Fruit fly (Drosophila melanogaster) whole organism, embryonic: Measurements from ENCODE around the gene CG42487.

Experiments
- Abd-B ChIP-seq: fragments of 200-800 bp; sonication (Bioruptor generic); optimal IDR thresholded peaks from 2 replicates; lab custom pipeline; 2018; ENCODE audit warnings: missing biosample characterization, mild to moderate bottlenecking, missing genetic modification characterization, moderate library complexity
- Asciz ChIP-seq: fragments of 200-800 bp; sonication (Bioruptor generic); optimal IDR thresholded peaks from 2 replicates; lab custom pipeline; 2017; ENCODE audit warnings: missing biosample characterization, mild to moderate bottlenecking, missing genetic modification characterization, missing genetic modification reagents
- Awh ChIP-seq: fragments of 200-800 bp; sonication (Bioruptor generic); IDR thresholded peaks from 2 replicates; pipeline ENCODE4, ENCODE4 v1.3.6; 2022; ENCODE audit warnings: missing biosample characterization, missing genetic modification characterization
- B-H2 ChIP-seq: fragments of 200-800 bp; sonication (Bioruptor generic); optimal IDR thresholded peaks from 2 replicates; lab custom pipeline; 2018; ENCODE audit warnings: missing biosample characterization, mild to moderate bottlenecking, missing genetic modification characterization
- Bdp1 ChIP-seq: fragments of 200-800 bp; sonication (Bioruptor generic); optimal IDR thresholded peaks from 3 replicates; lab custom pipeline; 2016; ENCODE audit warnings: missing biosample characterization, missing genetic modification characterization
- CG11093 ChIP-seq: fragments of 200-800 bp; sonication (Bioruptor generic); IDR thresholded peaks from 3 replicates; pipeline ENCODE4 v1.3.6; 2022; ENCODE audit warnings: missing biosample characterization, missing genetic modification characterization
- CG12744 ChIP-seq: fragments of 200-800 bp; sonication (Bioruptor generic); optimal IDR thresholded peaks from 2 replicates; lab custom pipeline; 2016; ENCODE audit warnings: missing biosample characterization, missing genetic modification characterization
- CG13296 ChIP-seq: fragments of 200-800 bp; sonication (Bioruptor generic); optimal IDR thresholded peaks from 3 replicates; lab custom pipeline; 2018; ENCODE audit warnings: missing biosample characterization, mild to moderate bottlenecking, missing genetic modification characterization
- CG15514 ChIP-seq: fragments of 200-800 bp; sonication (Bioruptor generic); optimal IDR thresholded peaks from 3 replicates; lab custom pipeline; 2017; ENCODE audit warnings: missing biosample characterization, missing genetic modification characterization, mild to moderate bottlenecking, moderate library complexity, missing genetic modification reagents
- CG16815 ChIP-seq: fragments of 200-800 bp; sonication (Bioruptor generic); optimal IDR thresholded peaks from 3 replicates; lab custom pipeline; 2017; ENCODE audit warnings: missing biosample characterization, mild to moderate bottlenecking, missing genetic modification characterization
- CG17829 ChIP-seq: fragments of 200-800 bp; optimal IDR thresholded peaks from 2 replicates; lab custom pipeline; 2019; ENCODE audit warnings: missing biosample characterization, mild to moderate bottlenecking, missing genetic modification characterization, moderate library complexity
- CG1832 ChIP-seq: fragments of 200-800 bp; sonication (Bioruptor generic); optimal IDR thresholded peaks from 2 replicates; lab custom pipeline; 2017; ENCODE audit warnings: missing biosample characterization, mild to moderate bottlenecking, missing genetic modification characterization, inconsistent platforms
- CG18764 ChIP-seq: fragments of 200-800 bp; sonication (Bioruptor generic); optimal IDR thresholded peaks from 3 replicates; lab custom pipeline; 2016; ENCODE audit warnings: missing biosample characterization, missing genetic modification characterization
- CG2120 ChIP-seq: fragments of 200-800 bp; sonication (Bioruptor generic); optimal IDR thresholded peaks from 3 replicates; lab custom pipeline; 2016; ENCODE audit warnings: missing biosample characterization, missing genetic modification characterization
- CG2199 ChIP-seq: fragments of 200-800 bp; sonication (Bioruptor generic); IDR thresholded peaks from 3 replicates; pipeline ENCODE4 v1.3.6; 2022; ENCODE audit warnings: missing biosample characterization, missing genetic modification characterization
- CG2202 ChIP-seq: fragments of 200-800 bp; sonication (Bioruptor generic); optimal IDR thresholded peaks from 2 replicates; lab custom pipeline; 2018; ENCODE audit warnings: missing biosample characterization, mild to moderate bottlenecking, missing genetic modification characterization
- CG2712 ChIP-seq: fragments of 200-800 bp; optimal IDR thresholded peaks from 3 replicates; lab custom pipeline; 2019; ENCODE audit warnings: missing biosample characterization, mild to moderate bottlenecking, missing genetic modification characterization, moderate library complexity
- CG30431 ChIP-seq: fragments of 200-800 bp; sonication (Bioruptor generic); optimal IDR thresholded peaks from 2 replicates; lab custom pipeline; 2017; ENCODE audit warnings: missing biosample characterization, missing genetic modification characterization
- CG8281 ChIP-seq: fragments of 200-800 bp; sonication (Bioruptor generic); optimal IDR thresholded peaks from 2 replicates; lab custom pipeline; 2018; ENCODE audit warnings: missing biosample characterization, mild to moderate bottlenecking, missing genetic modification characterization, moderate library complexity
- CG8388 ChIP-seq: fragments of 200-800 bp; sonication (Bioruptor generic); optimal IDR thresholded peaks from 2 replicates; lab custom pipeline; 2019; ENCODE audit warnings: missing biosample characterization, mild to moderate bottlenecking, missing genetic modification characterization, moderate library complexity
- CG8765 ChIP-seq: fragments of 200-800 bp; sonication (Bioruptor generic); IDR thresholded peaks from 2 replicates; pipeline ENCODE4 v1.3.6; 2022; ENCODE audit warnings: missing biosample characterization, missing genetic modification characterization
- CG9797 ChIP-seq: fragments of 200-800 bp; sonication (Bioruptor generic); optimal IDR thresholded peaks from 3 replicates; lab custom pipeline; 2018; ENCODE audit warnings: missing biosample characterization, mild to moderate bottlenecking, missing genetic modification characterization
- ERR ChIP-seq: fragments of 200-800 bp; sonication (Bioruptor generic); optimal IDR thresholded peaks from 2 replicates; lab custom pipeline; 2016; ENCODE audit warnings: missing biosample characterization, missing genetic modification characterization
- Ets97D ChIP-seq: fragments of 200-800 bp; sonication (Bioruptor generic); optimal IDR thresholded peaks from 3 replicates; lab custom pipeline; 2016; ENCODE audit warnings: missing biosample characterization, missing genetic modification characterization
- HHEX ChIP-seq: fragments of 200-800 bp; sonication (Bioruptor generic); optimal IDR thresholded peaks from 3 replicates; lab custom pipeline; 2017; ENCODE audit warnings: missing biosample characterization, mild to moderate bottlenecking, missing genetic modification characterization, missing genetic modification reagents
- HmgD ChIP-seq: fragments of 200-800 bp; sonication (Bioruptor generic); optimal IDR thresholded peaks from 3 replicates; lab custom pipeline; 2016; ENCODE audit warnings: missing biosample characterization, missing genetic modification characterization
- Hr78 ChIP-seq, 2 experiments: fragments of 200-800 bp in 1 of 2; fragments of >200 bp in 1 of 2; sonication (Bioruptor generic) in 1 of 2; optimal IDR thresholded peaks; 2 replicates each; lab custom pipeline; 2017 to 2019; ENCODE audit warnings: missing biosample characterization in 2 of 2, missing genetic modification characterization in 2 of 2, mild to moderate bottlenecking in 1 of 2, moderate library complexity in 1 of 2
- Mrtf ChIP-seq: fragments of 200-800 bp; sonication (Bioruptor generic); IDR thresholded peaks from 3 replicates; pipeline ENCODE4 v1.3.6; 2022; ENCODE audit warnings: missing biosample characterization, missing genetic modification characterization
- Myb ChIP-seq: fragments of 200-800 bp; sonication (Bioruptor generic); optimal IDR thresholded peaks from 2 replicates; lab custom pipeline; 2016; ENCODE audit warnings: missing biosample characterization, missing genetic modification characterization
- Opbp ChIP-seq: fragments of 200-800 bp; sonication (Bioruptor generic); IDR thresholded peaks from 3 replicates; pipeline ENCODE4 v1.3.6; 2022; ENCODE audit warnings: missing biosample characterization, missing genetic modification characterization; ENCODE audit not compliant: partially characterized antibody
- Sox102F ChIP-seq: fragments of 200-800 bp; sonication (Bioruptor generic); optimal IDR thresholded peaks from 2 replicates; lab custom pipeline; 2018; ENCODE audit warnings: missing biosample characterization, mild to moderate bottlenecking, missing genetic modification characterization, moderate library complexity
- Xrp1 ChIP-seq: fragments of 200-800 bp; sonication (Bioruptor generic); IDR thresholded peaks from 2 replicates; pipeline ENCODE4 v1.3.6; 2022; ENCODE audit warnings: missing biosample characterization, missing genetic modification characterization
- ash1 ChIP-seq: fragments of 200-800 bp; sonication (Bioruptor generic); optimal IDR thresholded peaks from 2 replicates; lab custom pipeline; 2018; ENCODE audit warnings: missing biosample characterization, mild to moderate bottlenecking, missing genetic modification characterization
- bcd ChIP-seq: fragments of 200-800 bp; sonication (Bioruptor generic); optimal IDR thresholded peaks from 2 replicates; lab custom pipeline; 2017; ENCODE audit warnings: missing biosample characterization, mild to moderate bottlenecking, missing genetic modification characterization
- bigmax ChIP-seq: fragments of 200-800 bp; sonication (Bioruptor generic); optimal IDR thresholded peaks from 2 replicates; lab custom pipeline; 2018; ENCODE audit warnings: missing biosample characterization, mild to moderate bottlenecking, missing genetic modification characterization
- crol ChIP-seq: fragments of 200-800 bp; sonication (Bioruptor generic); IDR thresholded peaks from 2 replicates; pipeline ENCODE4 v1.3.6; 2022; ENCODE audit warnings: missing biosample characterization, missing genetic modification characterization
- dmrt11E ChIP-seq: fragments of 200-800 bp; sonication (Bioruptor generic); optimal IDR thresholded peaks from 3 replicates; lab custom pipeline; 2018; ENCODE audit warnings: missing biosample characterization, mild to moderate bottlenecking, missing genetic modification characterization, moderate library complexity
- eyg ChIP-seq: fragments of 200-800 bp; sonication (Bioruptor generic); optimal IDR thresholded peaks from 3 replicates; lab custom pipeline; 2016; ENCODE audit warnings: missing biosample characterization, missing genetic modification characterization
- gsb-n ChIP-seq: fragments of 200-800 bp; sonication (Bioruptor generic); optimal IDR thresholded peaks from 3 replicates; lab custom pipeline; 2018; ENCODE audit warnings: missing biosample characterization, mild to moderate bottlenecking, missing genetic modification characterization
- lab ChIP-seq: fragments of 200-800 bp; sonication (Bioruptor generic); optimal IDR thresholded peaks from 3 replicates; lab custom pipeline; 2017; ENCODE audit warnings: missing biosample characterization, missing genetic modification characterization, mild to moderate bottlenecking, moderate library complexity, missing genetic modification reagents
- mirr ChIP-seq: fragments of 200-800 bp; sonication (Bioruptor generic); optimal IDR thresholded peaks from 3 replicates; lab custom pipeline; 2018; ENCODE audit warnings: missing biosample characterization, mild to moderate bottlenecking, missing genetic modification characterization
- org-1 ChIP-seq: fragments of 200-800 bp; sonication (Bioruptor generic); optimal IDR thresholded peaks from 2 replicates; lab custom pipeline; 2017; ENCODE audit warnings: missing biosample characterization, missing genetic modification characterization
- ranshi ChIP-seq: fragments of 200-800 bp; sonication (Bioruptor generic); IDR thresholded peaks from 2 replicates; pipeline ENCODE4 v1.3.6; 2022; ENCODE audit warnings: missing biosample characterization, missing genetic modification characterization
- slbo ChIP-seq: fragments of 200-800 bp; sonication (Bioruptor generic); IDR thresholded peaks from 2 replicates; pipeline ENCODE4 v1.3.6; 2022; ENCODE audit warnings: missing biosample characterization, missing genetic modification characterization
- sr ChIP-seq: fragments of 200-800 bp; sonication (Bioruptor generic); IDR thresholded peaks from 3 replicates; pipeline ENCODE4 v1.3.6; 2022; ENCODE audit warnings: missing biosample characterization, missing genetic modification characterization
- tx ChIP-seq: fragments of 200-800 bp; sonication (Bioruptor generic); optimal IDR thresholded peaks from 2 replicates; lab custom pipeline; 2016; ENCODE audit warnings: missing biosample characterization, missing genetic modification characterization
- vfl ChIP-seq: fragments of 200-800 bp; sonication (Bioruptor generic); optimal IDR thresholded peaks from 2 replicates; lab custom pipeline; 2016; ENCODE audit warnings: missing biosample characterization, missing genetic modification characterization
- wdn ChIP-seq: fragments of 200-800 bp; sonication (Bioruptor generic); IDR thresholded peaks from 2 replicates; pipeline ENCODE4 v1.3.6; 2022; ENCODE audit warnings: missing biosample characterization, missing genetic modification characterization
- zen ChIP-seq: fragments of 200-800 bp; sonication (Bioruptor generic); optimal IDR thresholded peaks from 3 replicates; lab custom pipeline; 2018; ENCODE audit warnings: missing biosample characterization, mild to moderate bottlenecking, missing genetic modification characterization, moderate library complexity

Gene CG42487

DNA sequence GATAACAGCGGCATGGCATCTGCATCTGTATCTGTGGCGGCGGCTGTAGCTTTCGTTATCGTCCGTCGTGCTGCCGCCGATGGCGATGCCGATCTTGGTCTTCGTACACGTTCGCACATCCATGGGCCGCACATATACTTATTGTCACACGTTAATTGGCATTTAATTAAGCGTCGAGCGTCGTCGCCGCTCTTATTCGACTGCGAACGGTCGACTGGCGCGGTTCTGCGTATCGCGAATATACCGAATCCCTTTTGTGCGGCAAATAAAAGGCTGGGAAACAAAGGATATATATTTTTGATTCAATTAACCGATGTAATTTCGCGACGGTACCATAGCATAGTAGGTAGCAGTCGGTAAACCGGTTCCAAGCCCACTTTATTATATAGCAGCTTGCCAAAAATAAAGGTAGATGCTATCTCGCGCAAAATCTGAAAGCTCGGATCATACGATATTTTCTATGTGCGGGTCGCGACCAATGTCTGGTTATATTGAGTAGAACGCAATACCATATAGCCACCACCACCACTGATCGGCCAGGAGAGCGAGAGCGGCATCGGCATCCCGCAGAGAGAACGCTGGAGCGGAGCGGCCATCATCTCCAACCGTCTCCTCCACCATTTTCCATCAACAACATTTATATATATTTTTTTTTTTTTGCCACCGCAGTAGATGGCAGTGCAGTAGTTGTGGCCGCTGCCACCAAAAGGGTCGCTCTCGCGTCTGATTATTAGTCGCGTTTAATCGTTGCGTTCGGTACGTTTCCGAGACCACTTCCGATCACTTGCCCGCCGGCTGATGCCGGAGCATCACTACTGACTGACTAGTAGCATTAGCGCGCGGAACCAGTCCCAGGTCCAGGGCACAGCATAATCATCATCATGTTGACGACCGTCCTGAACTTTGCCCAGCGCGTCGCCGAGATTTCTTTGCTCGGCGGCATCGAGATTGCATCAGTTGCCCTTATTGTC is 33.8 kb downstream of the CG42487 start, which contains the start of gene mino (continued):
- TF ChIP-seq slbo (GFP tag; lab: Robert Waterston, UW) (no peak), CG30431 (no peak), CG8281 (tag; lab: Kevin White, UChicago) (no peak), gsb-n (no peak), org-1 (GFP tag; lab: Kevin White, UChicago) (no peak), bcd (GFP tag; lab: Kevin White, UChicago) (no peak), ash1 (GFP tag; lab: Kevin White, UChicago) (no peak), Xrp1 (GFP tag; lab: Robert Waterston, UW) (no peak), CG2712 (no peak), CG2199 (GFP tag; lab: Robert Waterston, UW) (0 out of 3 replicates have a peak, but pooled peaks have one; percentile 40), CG1832 (no peak), eyg (GFP tag; lab: Kevin White, UChicago) (no peak), Opbp (GFP tag; lab: Robert Waterston, UW) (no peak), Awh (no peak), HmgD (GFP tag; lab: Kevin White, UChicago) (no peak), CG8765 (GFP tag; lab: Robert Waterston, UW) (no peak), CG9797 (no peak), Sox102F (GFP tag; lab: Kevin White, UChicago) (no peak), Bdp1 (GFP tag; lab: Kevin White, UChicago) (no peak), Ets97D (GFP tag; lab: Kevin White, UChicago) (no peak), bigmax (GFP tag; lab: Kevin White, UChicago) (no peak), Abd-B (GFP tag; lab: Kevin White, UChicago) (no peak), lab (GFP tag; lab: Kevin White, UChicago) (peak; percentile 21), zen (tag; lab: Kevin White, UChicago) (peak; percentile 44), ranshi (GFP tag; lab: Robert Waterston, UW) (no peak), Myb (GFP tag; lab: Kevin White, UChicago) (no peak), HHEX (GFP tag; lab: Kevin White, UChicago) (peak; percentile 16), CG2120 (no peak), tx (GFP tag; lab: Kevin White, UChicago) (no peak), CG11093 (GFP tag; lab: Robert Waterston, UW) (no peak), vfl (no peak), CG17829 (tag; lab: Kevin White, UChicago) (no peak), CG15514 (GFP tag; lab: Kevin White, UChicago) (peak; percentile 68), B-H2 (GFP tag; lab: Kevin White, UChicago) (no peak), CG13296 (GFP tag; lab: Kevin White, UChicago) (no peak), CG16815 (GFP tag; lab: Kevin White, UChicago) (no peak), CG2202 (tag; lab: Kevin White, UChicago) (no peak), dmrt11E (no peak), CG8388 (GFP tag; lab: Kevin White, UChicago) (no peak), crol (GFP tag; lab: Robert Waterston, UW) (no peak), ERR (GFP tag; lab: Kevin White, UChicago) (no peak), CG18764 (GFP tag; lab: Kevin White, UChicago) (no peak), Mrtf (GFP tag; lab: Robert Waterston, UW) (no peak), Hr78 (GFP tag; optimal IDR thresholded peaks at IDR 0.05; lab: Kevin White, UChicago) (no peak), sr (GFP tag; lab: Robert Waterston, UW) (no peak), Asciz (GFP tag; lab: Kevin White, UChicago) (no peak), CG12744 (GFP tag; lab: Kevin White, UChicago) (no peak), mirr (peak; percentile 15), wdn (no peak)
